Worm (Caenorhabditis elegans) whole organism, L2 larva: Measurements from ENCODE around the gene cyp-35A5.

Experiments
- F13H6.1 ChIP-seq: sonication (generic microtip); optimal IDR thresholded peaks from 2 replicates; lab custom pipeline; 2016; ENCODE audit warnings: missing genetic modification characterization, missing compliant biosample characterization
- R02D3.7 ChIP-seq: fragments of 150-350 bp; optimal IDR thresholded peaks from 2 replicates; lab custom pipeline; 2014; ENCODE audit warnings: missing biosample characterization, missing genetic modification characterization
- Y55F3AM.14 ChIP-seq: fragments of 200-800 bp; sonication (Bioruptor generic); optimal IDR thresholded peaks from 2 replicates; lab custom pipeline; 2018; ENCODE audit warnings: mild to moderate bottlenecking, missing genetic modification characterization, missing compliant biosample characterization
- alr-1 ChIP-seq: fragments of 150-350 bp; optimal IDR thresholded peaks from 2 replicates; lab custom pipeline; 2014; ENCODE audit warnings: missing biosample characterization, missing genetic modification characterization
- aly-2 ChIP-seq: fragments of 150-350 bp; optimal IDR thresholded peaks from 2 replicates; lab custom pipeline; 2014; ENCODE audit warnings: missing biosample characterization, missing genetic modification characterization
- ama-1 ChIP-seq: fragments of 150-350 bp; optimal IDR thresholded peaks from 2 replicates; lab custom pipeline; 2018; ENCODE audit warnings: inconsistent platforms
- blmp-1 ChIP-seq: sonication (generic microtip); optimal IDR thresholded peaks from 2 replicates; lab custom pipeline; 2017; ENCODE audit warnings: missing genetic modification characterization, mild to moderate bottlenecking, missing compliant biosample characterization, antibody characterized with exemption, moderate library complexity; ENCODE audit not compliant: insufficient read depth
- ceh-16 ChIP-seq: fragments of 150-350 bp; optimal IDR thresholded peaks from 2 replicates; lab custom pipeline; 2014; ENCODE audit warnings: missing biosample characterization, missing genetic modification characterization
- crh-2 ChIP-seq: sonication (generic microtip); optimal IDR thresholded peaks from 2 replicates; lab custom pipeline; 2017; ENCODE audit warnings: missing biosample characterization, missing genetic modification characterization
- dmd-4 ChIP-seq: sonication (generic microtip); optimal IDR thresholded peaks from 2 replicates; lab custom pipeline; 2017; ENCODE audit warnings: missing biosample characterization, missing genetic modification characterization
- egl-27 ChIP-seq: sonication (generic microtip); optimal IDR thresholded peaks from 3 replicates; lab custom pipeline; 2017; ENCODE audit warnings: missing biosample characterization, missing genetic modification reagents, missing genetic modification characterization
- gmeb-1 ChIP-seq: fragments of 150-350 bp; optimal IDR thresholded peaks from 2 replicates; lab custom pipeline; 2014; ENCODE audit warnings: missing biosample characterization, missing genetic modification characterization
- lin-11 ChIP-seq: fragments of 150-350 bp; sonication (generic microtip); optimal IDR thresholded peaks from 2 replicates; lab custom pipeline; 2014; ENCODE audit warnings: missing biosample characterization, missing genetic modification characterization, inconsistent platforms, mixed read lengths
- lin-13 ChIP-seq: fragments of 150-350 bp; optimal IDR thresholded peaks from 2 replicates; lab custom pipeline; 2014; ENCODE audit warnings: missing biosample characterization, missing genetic modification reagents, missing genetic modification characterization
- lin-39 ChIP-seq: fragments of 150-350 bp; optimal IDR thresholded peaks from 2 replicates; lab custom pipeline; 2014; ENCODE audit warnings: missing biosample characterization, missing genetic modification reagents, missing genetic modification characterization
- lsy-2 ChIP-seq, 2 experiments: fragments of 150-350 bp in 1 of 2; sonication (generic microtip) in 1 of 2; optimal IDR thresholded peaks; 2 replicates each; lab custom pipeline; 2014 to 2017; ENCODE audit warnings: missing biosample characterization in 2 of 2, missing genetic modification characterization in 2 of 2
- mab-5 ChIP-seq: fragments of 150-350 bp; optimal IDR thresholded peaks from 2 replicates; lab custom pipeline; 2014; ENCODE audit warnings: missing biosample characterization, missing genetic modification characterization
- nhr-11 ChIP-seq: fragments of 150-350 bp; optimal IDR thresholded peaks from 2 replicates; lab custom pipeline; 2014; ENCODE audit warnings: missing biosample characterization, missing genetic modification characterization
- nhr-21 ChIP-seq: fragments of 150-350 bp; optimal IDR thresholded peaks from 2 replicates; lab custom pipeline; 2014; ENCODE audit warnings: missing biosample characterization, missing genetic modification characterization
- nhr-23 ChIP-seq: fragments of 150-350 bp; optimal IDR thresholded peaks from 2 replicates; lab custom pipeline; 2014; ENCODE audit warnings: missing biosample characterization, missing genetic modification reagents, missing genetic modification characterization
- nhr-237 ChIP-seq: fragments of 150-350 bp; optimal IDR thresholded peaks from 2 replicates; lab custom pipeline; 2014; ENCODE audit warnings: missing biosample characterization, missing genetic modification characterization
- nhr-6 ChIP-seq: fragments of 150-350 bp; optimal IDR thresholded peaks from 2 replicates; lab custom pipeline; 2014; ENCODE audit warnings: missing biosample characterization, missing genetic modification characterization
- nhr-77 ChIP-seq: fragments of 150-350 bp; optimal IDR thresholded peaks from 2 replicates; lab custom pipeline; 2014; ENCODE audit warnings: missing biosample characterization, missing genetic modification characterization
- peb-1 ChIP-seq: fragments of 150-350 bp; optimal IDR thresholded peaks from 2 replicates; lab custom pipeline; 2014; ENCODE audit warnings: missing biosample characterization, missing genetic modification characterization
- sem-4 ChIP-seq: fragments of 150-350 bp; optimal IDR thresholded peaks from 2 replicates; lab custom pipeline; 2014; ENCODE audit warnings: missing biosample characterization, missing genetic modification reagents, missing genetic modification characterization
- skn-1 ChIP-seq: sonication (generic microtip); optimal IDR thresholded peaks from 2 replicates; lab custom pipeline; 2017; ENCODE audit warnings: missing biosample characterization, missing genetic modification characterization
- sma-3 ChIP-seq: sonication (generic microtip); optimal IDR thresholded peaks from 2 replicates; lab custom pipeline; 2016; ENCODE audit warnings: missing genetic modification reagents, missing genetic modification characterization, missing compliant biosample characterization
- sma-9 ChIP-seq, 2 experiments: fragments of 150-350 bp in 1 of 2; sonication (generic microtip) in 1 of 2; optimal IDR thresholded peaks; 2 replicates each; lab custom pipeline; 2014 to 2016; ENCODE audit warnings: missing genetic modification characterization in 2 of 2, mild to moderate bottlenecking in 1 of 2, missing biosample characterization in 1 of 2, missing compliant biosample characterization in 1 of 2, missing genetic modification reagents in 1 of 2, moderate library complexity in 1 of 2
- snpc-4 ChIP-seq: fragments of 150-350 bp; optimal IDR thresholded peaks from 2 replicates; lab custom pipeline; 2014; ENCODE audit warnings: missing biosample characterization, missing genetic modification characterization
- unc-39 ChIP-seq: fragments of 150-350 bp; optimal IDR thresholded peaks from 2 replicates; lab custom pipeline; 2014; ENCODE audit warnings: missing biosample characterization, missing genetic modification characterization
- zag-1 ChIP-seq: fragments of 150-350 bp; optimal IDR thresholded peaks from 2 replicates; lab custom pipeline; 2014; ENCODE audit warnings: missing biosample characterization, missing genetic modification characterization
- ztf-1 ChIP-seq: fragments of 200-800 bp; sonication (Bioruptor generic); conservative IDR thresholded peaks from 2 replicates; pipeline ENCODE4 v1.3.6; 2022; ENCODE audit warnings: missing genetic modification characterization, missing compliant biosample characterization

Gene cyp-35A5

ce11 chrV:3941860-3942259, 5.7 kb downstream of the cyp-35A5 start, which contains the start of gene cyp-35B2:
Gene cyp-35B2, plus strand, starts transcription at chrV:3942160.
- TF ChIP-seq sma-9 (GFP tag; optimal IDR thresholded peaks at IDR 0.05; lab: Kevin White, UChicago), result no peak
- TF ChIP-seq sma-9 (tag; optimal IDR thresholded peaks at IDR 0.05; lab: Kevin White, UChicago), result no peak
- TF ChIP-seq nhr-11, result no peak
- no peak for TF ChIP-seq mab-5 (tag; lab: Kevin White, UChicago)
- TF ChIP-seq Y55F3AM.14 (GFP tag; lab: Kevin White, UChicago), result no peak
- TF ChIP-seq nhr-21, result no peak
- no peak for TF ChIP-seq zag-1
- no peak for TF ChIP-seq lin-11 (tag; lab: Kevin White, UChicago)
- TF ChIP-seq nhr-6 (tag; lab: Kevin White, UChicago), result no peak
- no peak for TF ChIP-seq snpc-4 (tag; lab: Kevin White, UChicago)
- no peak for TF ChIP-seq nhr-23 (tag; lab: Kevin White, UChicago)
- TF ChIP-seq lin-39 (tag; lab: Kevin White, UChicago), result no peak
- TF ChIP-seq peb-1 (tag; lab: Kevin White, UChicago), result no peak
- no peak for TF ChIP-seq egl-27 (tag; lab: Kevin White, UChicago)
- TF ChIP-seq ztf-1, result no peak
- TF ChIP-seq dmd-4 (tag; lab: Kevin White, UChicago), result no peak
- no peak for TF ChIP-seq aly-2 (tag; lab: Kevin White, UChicago)
- no peak for TF ChIP-seq sma-3 (GFP tag; lab: Kevin White, UChicago)
- TF ChIP-seq F13H6.1 (tag; lab: Kevin White, UChicago), result no peak
- no peak for TF ChIP-seq blmp-1
- no peak for TF ChIP-seq lsy-2 (tag; optimal IDR thresholded peaks at IDR 0.05; lab: Kevin White, UChicago)

ce11 chrV:3943364-3943763, 7.2 kb downstream of the cyp-35A5 start:
- TF ChIP-seq mab-5 (tag; lab: Kevin White, UChicago) (no peak), nhr-77 (no peak), alr-1 (tag; lab: Kevin White, UChicago) (no peak), egl-27 (tag; lab: Kevin White, UChicago) (no peak), unc-39 (tag; lab: Kevin White, UChicago) (no peak), skn-1 (tag; lab: Kevin White, UChicago) (no peak), snpc-4 (tag; lab: Kevin White, UChicago) (no peak)

- TF ChIP-seq nhr-77 (no peak), gmeb-1 (tag; lab: Kevin White, UChicago) (no peak), lin-13 (GFP tag; lab: Kevin White, UChicago) (no peak), nhr-6 (tag; lab: Kevin White, UChicago) (no peak), peb-1 (tag; lab: Kevin White, UChicago) (no peak), sem-4 (tag; lab: Kevin White, UChicago) (no peak), alr-1 (tag; lab: Kevin White, UChicago) (no peak), nhr-237 (no peak), sma-9 (GFP tag; optimal IDR thresholded peaks at IDR 0.05; lab: Kevin White, UChicago) (no peak), sma-9 (tag; optimal IDR thresholded peaks at IDR 0.05; lab: Kevin White, UChicago) (no peak), Y55F3AM.14 (GFP tag; lab: Kevin White, UChicago) (no peak), ama-1 (lab: Kevin White, UChicago) (no peak), aly-2 (tag; lab: Kevin White, UChicago) (no peak), R02D3.7 (no peak), mab-5 (tag; lab: Kevin White, UChicago) (no peak), crh-2 (tag; lab: Kevin White, UChicago) (no peak)
- TF ChIP-seq, all 48 proteins: peak for 0
Observed at ce11 chrV:3945053-3945452, 8.9 kb downstream of the cyp-35A5 start, which contains the start of gene cyp-35B3. Gene cyp-35B3, plus strand, starts transcription at chrV:3945353.

- TF ChIP-seq ceh-16 (tag; lab: Kevin White, UChicago) (no peak), mab-5 (tag; lab: Kevin White, UChicago) (no peak), sma-3 (GFP tag; lab: Kevin White, UChicago) (no peak), nhr-21 (no peak), zag-1 (no peak), lsy-2 (tag; optimal IDR thresholded peaks at IDR 0.05; lab: Kevin White, UChicago) (no peak), lin-13 (GFP tag; lab: Kevin White, UChicago) (no peak), sma-9 (GFP tag; optimal IDR thresholded peaks at IDR 0.05; lab: Kevin White, UChicago) (no peak), sma-9 (tag; optimal IDR thresholded peaks at IDR 0.05; lab: Kevin White, UChicago) (no peak), R02D3.7 (no peak), nhr-237 (no peak), peb-1 (tag; lab: Kevin White, UChicago) (no peak), nhr-6 (tag; lab: Kevin White, UChicago) (no peak), unc-39 (tag; lab: Kevin White, UChicago) (no peak), nhr-23 (tag; lab: Kevin White, UChicago) (no peak)
Observed at ce11 chrV:3949723-3950122, 13.6 kb downstream of the cyp-35A5 start, which contains the start of gene dach-1. Gene dach-1, plus strand, starts transcription at chrV:3950023.
